Worm (Caenorhabditis elegans): ENCODE measurements around the gene F48G7.7.
A peak's percentile ranks its signal among the peaks of the same experiment; 100 is the strongest.

F48G7.7 gene

ce11 chrV:646129-646528 is 19.9 kb upstream of the F48G7.7 start, which contains the start of gene F48G7.12:
Gene F48G7.12 (minus strand): TSS chrV:646229.
- TF ChIP-seq blmp-1 (tag; optimal IDR thresholded peaks at IDR 0.05) (no peak), ham-2 (GFP tag; optimal IDR thresholded peaks at IDR 0.05) (no peak), lin-13 (tag; optimal IDR thresholded peaks at IDR 0.05) (no peak), nhr-76 (tag; optimal IDR thresholded peaks at IDR 0.05) (no peak), pha-4 (tag; optimal IDR thresholded peaks at IDR 0.05) (no peak), elt-1 (tag; optimal IDR thresholded peaks at IDR 0.05; ENCODE audit: borderline replicate concordance, insufficient read depth) (no peak), snpc-4 (tag; optimal IDR thresholded peaks at IDR 0.05) (no peak), ceh-39 (tag; optimal IDR thresholded peaks at IDR 0.05) (no peak), drap-1 (GFP tag; optimal IDR thresholded peaks at IDR 0.05) (no peak), elt-3 (tag; optimal IDR thresholded peaks at IDR 0.05) (no peak), lsy-2 (tag; optimal IDR thresholded peaks at IDR 0.05) (no peak), nhr-2 (tag; optimal IDR thresholded peaks at IDR 0.05) (no peak), unc-120 (tag; optimal IDR thresholded peaks at IDR 0.05; ENCODE audit: poor library complexity, severe bottlenecking) (no peak), ztf-11 (tag; optimal IDR thresholded peaks at IDR 0.05) (no peak), unc-62 (GFP tag; optimal IDR thresholded peaks at IDR 0.05) (no peak), lin-32 (GFP tag; optimal IDR thresholded peaks at IDR 0.05) (no peak), cnd-1 (tag; optimal IDR thresholded peaks at IDR 0.05) (no peak), nhr-12 (tag; optimal IDR thresholded peaks at IDR 0.05) (no peak)

ce11 chrV:642750-643149 is 16.5 kb upstream of the F48G7.7 start, which contains the start of gene nhr-190:
Gene nhr-190 (minus strand): TSS chrV:642924.
- TF ChIP-seq ceh-83 (GFP tag; optimal IDR thresholded peaks at IDR 0.05) (no peak), mls-2 (tag; optimal IDR thresholded peaks at IDR 0.05) (no peak), lin-13 (tag; optimal IDR thresholded peaks at IDR 0.05) (no peak), ces-1 (GFP tag; optimal IDR thresholded peaks at IDR 0.05) (peak; percentile 41), unc-120 (tag; optimal IDR thresholded peaks at IDR 0.05; ENCODE audit: poor library complexity, severe bottlenecking) (peak; percentile 22), nhr-237 (tag; optimal IDR thresholded peaks at IDR 0.05) (no peak), mep-1 (tag; optimal IDR thresholded peaks at IDR 0.05) (no peak), ztf-11 (tag; optimal IDR thresholded peaks at IDR 0.05) (no peak), hlh-1 (tag; optimal IDR thresholded peaks at IDR 0.05) (no peak), zip-8 (tag; optimal IDR thresholded peaks at IDR 0.05) (no peak)

DNA sequence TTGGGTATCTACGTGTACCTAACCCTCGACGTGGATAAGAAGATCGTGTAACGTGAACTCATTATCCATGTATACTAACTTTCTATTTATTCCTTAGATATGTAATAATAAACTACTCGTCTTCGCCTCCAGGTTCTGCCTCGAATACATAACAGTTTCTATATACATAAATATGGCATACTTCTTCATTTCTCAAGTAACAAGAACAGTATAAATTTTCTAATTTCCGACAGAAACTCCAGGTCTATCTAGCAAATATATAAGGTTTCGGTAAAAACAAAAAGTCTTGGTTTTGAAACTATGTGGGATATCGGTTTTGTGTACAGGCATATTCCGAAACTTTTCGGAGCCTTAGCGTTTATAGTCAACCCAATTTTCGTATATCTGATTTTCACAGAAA is 12.1 kb upstream of the F48G7.7 start, which contains the start of gene srj-37:
TSS of gene srj-37 (plus strand) at position 301 of the 400 bp plus-strand sequence.
- TF ChIP-seq snpc-4 (tag; optimal IDR thresholded peaks at IDR 0.05): no peak
- TF ChIP-seq hlh-1 (tag; optimal IDR thresholded peaks at IDR 0.05): no peak
- TF ChIP-seq lsy-2 (tag; optimal IDR thresholded peaks at IDR 0.05): no peak

- TF ChIP-seq nhr-76 (tag; optimal IDR thresholded peaks at IDR 0.05) (no peak), sem-2 (GFP tag; optimal IDR thresholded peaks at IDR 0.05) (no peak), flh-1 (GFP tag; optimal IDR thresholded peaks at IDR 0.05) (no peak), ztf-11 (tag; optimal IDR thresholded peaks at IDR 0.05) (no peak), zip-8 (tag; optimal IDR thresholded peaks at IDR 0.05) (no peak), ceh-39 (tag; optimal IDR thresholded peaks at IDR 0.05) (no peak), lin-13 (tag; optimal IDR thresholded peaks at IDR 0.05) (no peak), elt-1 (tag; optimal IDR thresholded peaks at IDR 0.05; ENCODE audit: borderline replicate concordance, insufficient read depth) (no peak), ceh-83 (GFP tag; optimal IDR thresholded peaks at IDR 0.05) (no peak)
Measured at ce11 chrV:636281-636680, 10.1 kb upstream of the F48G7.7 start, which contains the start of gene pals-31. Gene pals-31 (plus strand): TSS chrV:636581.

- TF ChIP-seq ces-1 (GFP tag; optimal IDR thresholded peaks at IDR 0.05) (no peak), M03D4.4 (tag; optimal IDR thresholded peaks at IDR 0.05) (no peak), unc-39 (tag; optimal IDR thresholded peaks at IDR 0.05) (no peak), mab-5 (tag; optimal IDR thresholded peaks at IDR 0.05) (no peak)
Measured at ce11 chrV:635630-636029, 9.4 kb upstream of the F48G7.7 start.

DNA sequence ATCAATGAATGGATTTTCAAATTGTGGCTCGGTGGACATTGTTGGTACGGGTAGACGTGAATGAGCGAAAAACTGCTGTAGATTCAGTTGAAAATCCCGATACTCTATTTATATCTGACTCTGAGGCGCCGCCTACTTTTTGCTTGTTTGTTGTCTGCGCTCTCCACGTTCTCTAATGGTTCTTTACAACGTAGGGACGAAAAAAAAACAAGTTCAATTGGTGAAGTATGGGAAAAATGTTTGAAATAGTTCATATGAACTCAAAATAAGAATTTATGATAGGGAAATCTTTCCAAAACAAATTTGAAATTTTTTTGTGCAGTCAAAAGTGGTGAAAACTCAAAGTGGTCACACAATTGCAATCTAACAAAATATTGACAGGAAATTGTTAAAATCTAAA is 8.6 kb upstream of the F48G7.7 start, which contains the start of gene F48G7.10:
TSS of gene F48G7.10 (minus strand) at position 101 of the 400 bp plus-strand sequence.
- no peak for TF ChIP-seq elt-1 (tag; optimal IDR thresholded peaks at IDR 0.05; ENCODE audit: borderline replicate concordance, insufficient read depth)

Data from whole organism, mixed stage, embryonic.